Fruit fly (Drosophila melanogaster) Kc167 (cell line): ENCODE results near the gene tho2.

Source experiments
- Myc ChIP-seq: fragments of >200 bp; optimal IDR thresholded peaks from 2 replicates; lab custom pipeline; 2017; ENCODE audit warnings: missing external identifiers
- Sin3A ChIP-seq: fragments of >200 bp; optimal IDR thresholded peaks from 2 replicates; lab custom pipeline; 2018; ENCODE audit warnings: missing external identifiers
- h ChIP-seq: fragments of >200 bp; optimal IDR thresholded peaks from 3 replicates; lab custom pipeline; 2018; ENCODE audit warnings: missing external identifiers
- insv ChIP-seq: fragments of >200 bp; optimal IDR thresholded peaks from 3 replicates; lab custom pipeline; 2018; ENCODE audit warnings: missing external identifiers
- psq ChIP-seq: fragments of >200 bp; optimal IDR thresholded peaks from 2 replicates; lab custom pipeline; 2017; ENCODE audit warnings: missing external identifiers
- ttk ChIP-seq: sonication (Bioruptor generic); optimal IDR thresholded peaks from 2 replicates; lab custom pipeline; 2017; ENCODE audit warnings: missing external identifiers

Gene tho2

dm6 chr2L:2144725-2145656, at the start of gene tho2:
tho2 (minus strand) TSS chr2L:2145187.
- TF ChIP-seq ttk (no peak), Myc (lab: Kevin White, UChicago) (no peak), h (lab: Kevin White, UChicago) (no peak), insv (no peak), psq (lab: Kevin White, UChicago) (no peak), Sin3A (lab: Kevin White, UChicago) (no peak)

- peak; percentile 22 for TF ChIP-seq insv
- no peak for TF ChIP-seq ttk
- TF ChIP-seq psq (lab: Kevin White, UChicago): no peak
- TF ChIP-seq Myc (lab: Kevin White, UChicago): no peak
- TF ChIP-seq Sin3A (lab: Kevin White, UChicago): no peak
- TF ChIP-seq h (lab: Kevin White, UChicago): peak; percentile 32
These were observed 49.4 kb upstream of the tho2 start for dm6 chr2L:2194305-2194828.

dm6 chr2L:2193357-2193780, 48.4 kb upstream of the tho2 start:
- TF ChIP-seq psq (lab: Kevin White, UChicago): no peak
- no peak for TF ChIP-seq Myc (lab: Kevin White, UChicago)
- TF ChIP-seq h (lab: Kevin White, UChicago): no peak
- no peak for TF ChIP-seq insv
- TF ChIP-seq ttk: no peak
- TF ChIP-seq Sin3A (lab: Kevin White, UChicago): no peak

- TF ChIP-seq psq (lab: Kevin White, UChicago) (no peak), h (lab: Kevin White, UChicago) (no peak), ttk (no peak)
These were observed 47.2 kb upstream of the tho2 start, which contains the start of gene CG10874 for dm6 chr2L:2192123-2192601. CG10874 (minus strand) TSS chr2L:2192386.

- TF ChIP-seq ttk (no peak), psq (lab: Kevin White, UChicago) (no peak), insv (no peak), Sin3A (lab: Kevin White, UChicago) (no peak), h (lab: Kevin White, UChicago) (no peak), Myc (lab: Kevin White, UChicago) (no peak)
These were observed 46.4 kb upstream of the tho2 start for dm6 chr2L:2191404-2191803.

dm6 chr2L:2190684-2191083, 45.7 kb upstream of the tho2 start:
- no peak for TF ChIP-seq h (lab: Kevin White, UChicago)

dm6 chr2L:2189100-2189499, 44.1 kb upstream of the tho2 start:
- TF ChIP-seq Myc (lab: Kevin White, UChicago) (no peak), insv (no peak), Sin3A (lab: Kevin White, UChicago) (no peak), h (lab: Kevin White, UChicago) (no peak), psq (lab: Kevin White, UChicago) (no peak), ttk (no peak)

dm6 chr2L:2187411-2187810, 42.4 kb upstream of the tho2 start:
- TF ChIP-seq ttk: no peak
- no peak for TF ChIP-seq Myc (lab: Kevin White, UChicago)
- TF ChIP-seq insv: no peak

- TF ChIP-seq Myc (lab: Kevin White, UChicago) (no peak), Sin3A (lab: Kevin White, UChicago) (no peak), ttk (no peak), h (lab: Kevin White, UChicago) (no peak), psq (lab: Kevin White, UChicago) (no peak), insv (no peak)
These were observed 40.4 kb upstream of the tho2 start for dm6 chr2L:2185373-2185772.

dm6 chr2L:2184659-2185058, 39.7 kb upstream of the tho2 start:
- TF ChIP-seq psq (lab: Kevin White, UChicago) (no peak), Myc (lab: Kevin White, UChicago) (no peak), ttk (no peak), h (lab: Kevin White, UChicago) (no peak), Sin3A (lab: Kevin White, UChicago) (no peak), insv (no peak)

dm6 chr2L:2184129-2184528, 39.1 kb upstream of the tho2 start:
- TF ChIP-seq psq (lab: Kevin White, UChicago) (no peak), Myc (lab: Kevin White, UChicago) (no peak), h (lab: Kevin White, UChicago) (no peak), insv (no peak), ttk (no peak), Sin3A (lab: Kevin White, UChicago) (no peak)

dm6 chr2L:2182735-2183340, 37.9 kb upstream of the tho2 start:
- TF ChIP-seq insv (no peak), Myc (lab: Kevin White, UChicago) (no peak), Sin3A (lab: Kevin White, UChicago) (no peak), psq (lab: Kevin White, UChicago) (no peak), h (lab: Kevin White, UChicago) (no peak), ttk (no peak)
